Worm (Caenorhabditis elegans): ENCODE data around the gene W05E10.2.
A peak's percentile ranks its signal among the peaks of the same experiment; 100 is the strongest.

ce11 chrV:11691553-11691952 is 4.6 kb downstream of the W05E10.2 start, which contains the start of gene W05E10.1:
- TF ChIP-seq nhr-11 (tag; optimal IDR thresholded peaks at IDR 0.05) (no peak), C34B4.2 (tag; optimal IDR thresholded peaks at IDR 0.05) (no peak), nhr-12 (tag; optimal IDR thresholded peaks at IDR 0.05) (no peak), snpc-4 (tag; optimal IDR thresholded peaks at IDR 0.05) (no peak), vab-15 (tag; optimal IDR thresholded peaks at IDR 0.05) (no peak), nhr-28 (tag; optimal IDR thresholded peaks at IDR 0.05) (no peak), xbp-1 (tag; optimal IDR thresholded peaks at IDR 0.05) (no peak), nhr-77 (tag; optimal IDR thresholded peaks at IDR 0.05) (no peak), efl-1 (optimal IDR thresholded peaks at IDR 0.05) (no peak), efl-1 (GFP tag; optimal IDR thresholded peaks at IDR 0.05 in 1 of 2) (peak in 1 of 2 experiments; percentile 53), pqm-1 (tag; optimal IDR thresholded peaks at IDR 0.05) (no peak)
